Fruit fly (Drosophila melanogaster): ENCODE results near the gene RtcB.

DNA sequence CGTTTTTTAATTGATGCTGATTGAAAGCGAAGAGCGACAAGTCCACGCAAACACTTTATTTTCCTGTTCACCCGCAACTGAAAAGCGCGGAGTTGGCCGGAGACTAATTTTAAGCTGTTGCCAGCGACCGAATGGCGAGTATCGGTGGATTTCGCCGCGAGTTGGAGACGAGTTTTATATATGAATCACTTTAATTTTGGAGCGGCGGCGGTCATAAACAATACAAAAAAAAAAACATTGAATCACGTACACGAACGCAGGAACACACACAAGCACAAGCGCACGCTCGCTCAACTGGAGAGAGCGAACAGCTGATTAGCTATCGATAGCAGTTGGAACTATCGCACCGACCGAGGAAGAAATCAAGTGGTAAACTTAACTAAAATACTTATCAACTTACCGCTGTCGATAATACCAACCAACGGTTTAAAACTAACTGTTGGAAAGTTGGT is 4.1 kb upstream of the RtcB start, which contains the start of gene Pax:
- TF ChIP-seq OdsH (GFP tag; optimal IDR thresholded peaks at IDR 0.05) (no peak), CG11762 (GFP tag; optimal IDR thresholded peaks at IDR 0.05; ENCODE audit: insufficient read depth) (no peak), salr (GFP tag; optimal IDR thresholded peaks at IDR 0.05) (no peak), CG11902 (GFP tag; optimal IDR thresholded peaks at IDR 0.05) (no peak), dac (GFP tag; optimal IDR thresholded peaks at IDR 0.05) (no peak), esn (GFP tag; optimal IDR thresholded peaks at IDR 0.05) (no peak), pdm3 (GFP tag; optimal IDR thresholded peaks at IDR 0.05) (no peak), acj6 (GFP tag; optimal IDR thresholded peaks at IDR 0.05) (no peak)

Data from whole organism, prepupa.